Worm (Caenorhabditis elegans) whole organism, L4 larva: ENCODE measurements around the gene ets-5.

ENCODE experiments used
- fkh-10 ChIP-seq: fragments of 150-350 bp; optimal IDR thresholded peaks from 2 replicates; lab custom pipeline; 2014; ENCODE audit warnings: missing biosample characterization, missing genetic modification reagents, missing genetic modification characterization
- fos-1 ChIP-seq: fragments of 150-350 bp; optimal IDR thresholded peaks from 2 replicates; lab custom pipeline; 2014; ENCODE audit warnings: missing biosample characterization, missing genetic modification characterization
- lin-39 ChIP-seq: fragments of 150-350 bp; optimal IDR thresholded peaks from 2 replicates; lab custom pipeline; 2014; ENCODE audit warnings: missing biosample characterization, missing genetic modification reagents, missing genetic modification characterization
- nhr-25 ChIP-seq: sonication (generic microtip); optimal IDR thresholded peaks from 2 replicates; lab custom pipeline; 2017; ENCODE audit warnings: missing genetic modification characterization, mild to moderate bottlenecking, missing compliant biosample characterization, antibody characterized with exemption, moderate library complexity, borderline replicate concordance; ENCODE audit not compliant: insufficient read depth
- nhr-77 ChIP-seq: fragments of 150-350 bp; optimal IDR thresholded peaks from 2 replicates; lab custom pipeline; 2014; ENCODE audit warnings: missing biosample characterization, missing genetic modification characterization
- pha-4 ChIP-seq, 2 experiments: fragments of 150-350 bp in 1 of 2; fragments of 200-800 bp in 1 of 2; sonication (Bioruptor generic) in 1 of 2; IDR thresholded peaks in 1 of 2; optimal IDR thresholded peaks in 1 of 2; 2 replicates each; pipeline versions ENCODE4 v1.3.6 to Lab custom; 2014 to 2022; ENCODE audit warnings: missing genetic modification characterization in 2 of 2, missing genetic modification reagents in 2 of 2, missing biosample characterization in 1 of 2, missing compliant biosample characterization in 1 of 2
- pqm-1 ChIP-seq: sonication (generic microtip); optimal IDR thresholded peaks from 2 replicates; lab custom pipeline; 2017; ENCODE audit warnings: missing biosample characterization, missing genetic modification characterization
- unc-130 ChIP-seq: sonication (generic microtip); optimal IDR thresholded peaks from 2 replicates; lab custom pipeline; 2016; ENCODE audit warnings: missing genetic modification reagents, missing genetic modification characterization, missing compliant biosample characterization

DNA sequence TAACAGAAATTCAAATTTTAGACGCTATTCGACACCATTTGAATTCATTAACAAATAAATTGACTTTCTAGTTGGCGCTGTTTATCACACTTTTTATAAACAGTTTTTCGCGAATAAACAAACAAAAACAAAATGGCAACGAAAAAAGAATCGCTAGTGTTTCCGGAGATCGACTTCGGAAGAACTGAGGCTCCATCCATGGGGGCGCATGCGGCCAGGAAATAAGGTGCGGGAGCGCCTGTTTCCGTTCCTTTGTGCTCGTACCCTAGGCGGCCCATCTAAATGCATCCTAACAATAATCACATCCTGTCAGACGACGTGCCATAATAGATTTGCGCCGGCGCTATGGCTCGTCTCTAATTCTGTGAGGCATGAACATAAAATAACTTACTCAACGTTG is 246 bp downstream of the ets-5 start:
- TF ChIP-seq nhr-25 (tag; lab: Kevin White, UChicago) (no peak), pqm-1 (tag; lab: Kevin White, UChicago) (no peak), lin-39 (tag; lab: Kevin White, UChicago) (no peak), fkh-10 (GFP tag; lab: Kevin White, UChicago) (no peak), pha-4 (GFP tag; IDR thresholded peaks at IDR 0.05; lab: Robert Waterston, UW) (no peak), pha-4 (tag; optimal IDR thresholded peaks at IDR 0.05; lab: Kevin White, UChicago) (no peak), fos-1 (tag; lab: Kevin White, UChicago) (no peak), nhr-77 (tag; lab: Kevin White, UChicago) (no peak), unc-130 (GFP tag; lab: Kevin White, UChicago) (no peak)
